Worm (Caenorhabditis elegans): ENCODE results near the gene C18B10.6.
"Not testable (repeated sequence)": the region's sequence is repeated elsewhere in the genome, so short reads cannot be mapped to it uniquely, and the experiment has no call there.

Gene C18B10.6

ce11 chrV:7520077-7520476, 39.2 kb upstream of the C18B10.6 start, which contains the start of gene srb-19:
TSS of gene srb-19 (minus strand) at chrV:7520177.
- TF ChIP-seq pag-3 (tag; optimal IDR thresholded peaks at IDR 0.05; ENCODE audit: borderline replicate concordance) (no peak), hlh-15 (tag; optimal IDR thresholded peaks at IDR 0.05) (no peak), syd-9 (tag; optimal IDR thresholded peaks at IDR 0.05) (no peak), sdc-2 (tag; optimal IDR thresholded peaks at IDR 0.05) (no peak)

- no peak for TF ChIP-seq zip-5 (tag; optimal IDR thresholded peaks at IDR 0.05)
- TF ChIP-seq ets-4 (tag; optimal IDR thresholded peaks at IDR 0.05) = no peak
- TF ChIP-seq fkh-6 (tag; optimal IDR thresholded peaks at IDR 0.05) = no peak
- no peak for TF ChIP-seq pqm-1 (tag; optimal IDR thresholded peaks at IDR 0.05)
- TF ChIP-seq sox-4 (tag; optimal IDR thresholded peaks at IDR 0.05) = no peak
- TF ChIP-seq dmd-4 (tag; optimal IDR thresholded peaks at IDR 0.05; ENCODE audit: borderline replicate concordance) = no peak
- no peak for TF ChIP-seq ceh-14 (tag; optimal IDR thresholded peaks at IDR 0.05)
- no peak for TF ChIP-seq F13H6.1 (tag; optimal IDR thresholded peaks at IDR 0.05)
- no peak for TF ChIP-seq nhr-232 (tag; optimal IDR thresholded peaks at IDR 0.05)
- no peak for TF ChIP-seq hlh-13 (GFP tag; optimal IDR thresholded peaks at IDR 0.05)
- no peak for TF ChIP-seq ceh-9 (tag; optimal IDR thresholded peaks at IDR 0.05)
- no peak for TF ChIP-seq ceh-19 (GFP tag; optimal IDR thresholded peaks at IDR 0.05)
- TF ChIP-seq dve-1 (tag; optimal IDR thresholded peaks at IDR 0.05) = no peak
- TF ChIP-seq fax-1 (tag; optimal IDR thresholded peaks at IDR 0.05) = no peak
- TF ChIP-seq odd-2 (tag; optimal IDR thresholded peaks at IDR 0.05) = no peak
- TF ChIP-seq ttx-3 (tag; optimal IDR thresholded peaks at IDR 0.05) = no peak
These were observed 34.1 kb upstream of the C18B10.6 start, which contains the start of gene srb-18 for ce11 chrV:7514939-7515338. TSS of gene srb-18 (plus strand) at chrV:7515239.

- TF ChIP-seq pat-9 (tag; optimal IDR thresholded peaks at IDR 0.05); syd-9 (tag; optimal IDR thresholded peaks at IDR 0.05); unc-55 (GFP tag; optimal IDR thresholded peaks at IDR 0.05): not testable (repeated sequence)
These were observed 30.6 kb upstream of the C18B10.6 start, which contains the start of gene nhr-171 for ce11 chrV:7511465-7511864. TSS of gene nhr-171 (plus strand) at chrV:7511765.

- TF ChIP-seq ceh-18 (tag; optimal IDR thresholded peaks at IDR 0.05) (no peak), elt-2 (tag; optimal IDR thresholded peaks at IDR 0.05) (peak; percentile 63), unc-42 (tag; optimal IDR thresholded peaks at IDR 0.05) (no peak), ztf-16 (tag; optimal IDR thresholded peaks at IDR 0.05) (no peak), ceh-14 (tag; optimal IDR thresholded peaks at IDR 0.05) (no peak), fkh-10 (GFP tag; optimal IDR thresholded peaks at IDR 0.05) (no peak)
These were observed 27.8 kb upstream of the C18B10.6 start, which contains the start of the genes str-31 and nhr-172 for ce11 chrV:7508566-7509044. TSS of gene str-31 (minus strand) at chrV:7508666. TSS of gene nhr-172 (plus strand) at chrV:7508994.

ce11 chrV:7506207-7506606, 25.4 kb upstream of the C18B10.6 start:
- TF ChIP-seq ceh-24 (tag; optimal IDR thresholded peaks at IDR 0.05) (no peak), K09A11.1 (tag; optimal IDR thresholded peaks at IDR 0.05; ENCODE audit: insufficient read depth) (no peak), Y22D7AL.16 (tag; optimal IDR thresholded peaks at IDR 0.05) (no peak), ceh-48 (tag; optimal IDR thresholded peaks at IDR 0.05) (no peak), pros-1 (tag; optimal IDR thresholded peaks at IDR 0.05) (no peak), hlh-13 (GFP tag; optimal IDR thresholded peaks at IDR 0.05) (no peak), tbx-2 (tag; optimal IDR thresholded peaks at IDR 0.05) (no peak), sox-2 (GFP tag; IDR thresholded peaks at IDR 0.05) (no peak), lin-11 (tag; optimal IDR thresholded peaks at IDR 0.05) (no peak), nfya-1 (tag; optimal IDR thresholded peaks at IDR 0.05) (no peak), sox-4 (tag; optimal IDR thresholded peaks at IDR 0.05) (no peak), fkh-6 (tag; optimal IDR thresholded peaks at IDR 0.05) (no peak), hlh-15 (tag; optimal IDR thresholded peaks at IDR 0.05) (no peak), gmeb-2 (tag; optimal IDR thresholded peaks at IDR 0.05) (no peak), ceh-18 (tag; optimal IDR thresholded peaks at IDR 0.05) (no peak), rnt-1 (tag; optimal IDR thresholded peaks at IDR 0.05) (no peak), mec-3 (tag; optimal IDR thresholded peaks at IDR 0.05; ENCODE audit: borderline replicate concordance) (no peak), ceh-14 (tag; optimal IDR thresholded peaks at IDR 0.05) (no peak), syd-9 (tag; optimal IDR thresholded peaks at IDR 0.05) (no peak), ceh-9 (tag; optimal IDR thresholded peaks at IDR 0.05) (no peak)
